Worm (Caenorhabditis elegans) whole organism, L4 larva: ENCODE results near the gene T09A5.14.

Experiments used
- ZK546.5 ChIP-seq, 2 experiments: sonication (generic microtip); optimal IDR thresholded peaks; 2 replicates each; lab custom pipeline; 2017; ENCODE audit warnings: missing biosample characterization in 2 of 2, missing genetic modification characterization in 2 of 2
- ceh-62 ChIP-seq: sonication (generic microtip); optimal IDR thresholded peaks from 2 replicates; lab custom pipeline; 2017; ENCODE audit warnings: missing biosample characterization, missing genetic modification characterization
- ceh-82 ChIP-seq: sonication (generic microtip); optimal IDR thresholded peaks from 2 replicates; lab custom pipeline; 2017; ENCODE audit warnings: missing biosample characterization, missing genetic modification characterization
- daf-12 ChIP-seq: fragments of 150-350 bp; optimal IDR thresholded peaks from 2 replicates; lab custom pipeline; 2014; ENCODE audit warnings: missing biosample characterization, missing genetic modification reagents, missing genetic modification characterization
- egl-27 ChIP-seq: sonication (generic microtip); optimal IDR thresholded peaks from 3 replicates; lab custom pipeline; 2017; ENCODE audit warnings: missing biosample characterization, missing genetic modification reagents, missing genetic modification characterization
- lin-38 ChIP-seq: fragments of 200-800 bp; sonication (Bioruptor generic); IDR thresholded peaks from 2 replicates; pipeline ENCODE4 v1.3.6; 2022; ENCODE audit warnings: missing genetic modification reagents, missing genetic modification characterization, missing compliant biosample characterization
- madf-9 ChIP-seq: fragments of 200-800 bp; sonication (Bioruptor generic); conservative IDR thresholded peaks from 2 replicates; pipeline ENCODE4 v1.3.6; 2022; ENCODE audit warnings: missing genetic modification reagents, missing genetic modification characterization, missing compliant biosample characterization
- snpc-4 ChIP-seq: fragments of 150-350 bp; optimal IDR thresholded peaks from 2 replicates; lab custom pipeline; 2014; ENCODE audit warnings: missing biosample characterization, missing genetic modification characterization

DNA sequence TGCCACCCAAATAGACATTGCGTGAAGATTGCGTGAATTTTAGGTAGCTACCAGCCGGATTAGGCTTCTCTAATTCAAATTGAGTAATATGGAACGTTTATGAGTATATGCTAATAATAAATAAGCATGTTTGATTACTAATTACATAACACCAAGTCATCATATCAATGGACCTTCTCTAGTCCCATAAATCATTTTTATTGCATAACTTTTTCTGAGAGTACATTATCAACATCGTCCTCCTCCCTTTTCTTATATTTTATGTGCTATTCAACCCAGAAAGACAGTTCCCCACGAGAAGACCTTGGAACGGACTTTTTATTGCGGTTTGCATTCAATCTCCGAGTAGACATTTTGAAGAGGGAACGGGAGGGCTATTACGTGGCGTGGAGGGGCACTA, 19.8 kb upstream of the T09A5.14 start:
- TF ChIP-seq daf-12 (tag; lab: Kevin White, UChicago) (no peak), snpc-4 (tag; lab: Kevin White, UChicago) (no peak), ZK546.5 (tag; optimal IDR thresholded peaks at IDR 0.05; lab: Kevin White, UChicago) (no peak), egl-27 (tag; lab: Kevin White, UChicago) (no peak), lin-38 (GFP tag; lab: Robert Waterston, UW) (no peak), ceh-82 (tag; lab: Kevin White, UChicago) (no peak), madf-9 (GFP tag; lab: Robert Waterston, UW) (no peak), ceh-62 (tag; lab: Kevin White, UChicago) (no peak)
